Worm (Caenorhabditis elegans): ENCODE measurements around the gene R02F11.1.

The R02F11.1 gene

ce11 chrV:4800794-4801193, at the start of gene R02F11.1:
Gene R02F11.1 (plus strand): TSS chrV:4801094.
- no peak for TF ChIP-seq pha-4 (tag; optimal IDR thresholded peaks at IDR 0.05)
- TF ChIP-seq blmp-1 (tag; optimal IDR thresholded peaks at IDR 0.05): no peak
- TF ChIP-seq snpc-4 (tag; optimal IDR thresholded peaks at IDR 0.05): no peak

ce11 chrV:4754123-4754522, 46.8 kb upstream of the R02F11.1 start, which contains the start of gene hil-4:
Gene hil-4 (plus strand): TSS chrV:4754313.
- no peak for TF ChIP-seq nhr-12 (tag; optimal IDR thresholded peaks at IDR 0.05)
- TF ChIP-seq zip-8 (tag; optimal IDR thresholded peaks at IDR 0.05): no peak
- no peak for TF ChIP-seq ceh-39 (tag; optimal IDR thresholded peaks at IDR 0.05)
- no peak for TF ChIP-seq unc-39 (tag; optimal IDR thresholded peaks at IDR 0.05)
- TF ChIP-seq unc-120 (tag; optimal IDR thresholded peaks at IDR 0.05; ENCODE audit: poor library complexity, severe bottlenecking): no peak
- TF ChIP-seq ces-1 (GFP tag; optimal IDR thresholded peaks at IDR 0.05): no peak
- TF ChIP-seq ham-2 (GFP tag; optimal IDR thresholded peaks at IDR 0.05): no peak
- no peak for TF ChIP-seq lsy-2 (tag; optimal IDR thresholded peaks at IDR 0.05)
- TF ChIP-seq elt-3 (tag; optimal IDR thresholded peaks at IDR 0.05): no peak
- no peak for TF ChIP-seq bed-3 (GFP tag; optimal IDR thresholded peaks at IDR 0.05)
- TF ChIP-seq snpc-4 (tag; optimal IDR thresholded peaks at IDR 0.05): no peak
- no peak for TF ChIP-seq ztf-11 (tag; optimal IDR thresholded peaks at IDR 0.05)

ce11 chrV:4754684-4755211, 46.1 kb upstream of the R02F11.1 start:
- TF ChIP-seq ztf-11 (tag; optimal IDR thresholded peaks at IDR 0.05) (no peak), drap-1 (GFP tag; optimal IDR thresholded peaks at IDR 0.05) (no peak), lin-13 (tag; optimal IDR thresholded peaks at IDR 0.05) (no peak), nhr-2 (tag; optimal IDR thresholded peaks at IDR 0.05) (no peak), ces-1 (GFP tag; optimal IDR thresholded peaks at IDR 0.05) (no peak), ceh-39 (tag; optimal IDR thresholded peaks at IDR 0.05) (no peak)

- TF ChIP-seq nhr-12 (tag; optimal IDR thresholded peaks at IDR 0.05): no peak
- no peak for TF ChIP-seq nhr-237 (tag; optimal IDR thresholded peaks at IDR 0.05)
- no peak for TF ChIP-seq blmp-1 (tag; optimal IDR thresholded peaks at IDR 0.05)
- TF ChIP-seq ham-2 (GFP tag; optimal IDR thresholded peaks at IDR 0.05): no peak
- TF ChIP-seq mep-1 (tag; optimal IDR thresholded peaks at IDR 0.05): no peak
- TF ChIP-seq tbx-8 (GFP tag; optimal IDR thresholded peaks at IDR 0.05): no peak
- no peak for TF ChIP-seq nhr-28 (tag; optimal IDR thresholded peaks at IDR 0.05)
- no peak for TF ChIP-seq cnd-1 (tag; optimal IDR thresholded peaks at IDR 0.05)
- TF ChIP-seq lsy-2 (tag; optimal IDR thresholded peaks at IDR 0.05): no peak
- no peak for TF ChIP-seq pha-4 (tag; optimal IDR thresholded peaks at IDR 0.05)
- no peak for TF ChIP-seq ceh-83 (GFP tag; optimal IDR thresholded peaks at IDR 0.05)
- TF ChIP-seq sptf-1 (tag; optimal IDR thresholded peaks at IDR 0.05): no peak
- no peak for TF ChIP-seq drap-1 (GFP tag; optimal IDR thresholded peaks at IDR 0.05)
- TF ChIP-seq bed-3 (GFP tag; optimal IDR thresholded peaks at IDR 0.05): no peak
- no peak for TF ChIP-seq zip-8 (tag; optimal IDR thresholded peaks at IDR 0.05)
- no peak for TF ChIP-seq hlh-1 (tag; optimal IDR thresholded peaks at IDR 0.05)
- TF ChIP-seq unc-62 (GFP tag; optimal IDR thresholded peaks at IDR 0.05): no peak
- no peak for TF ChIP-seq ztf-11 (tag; optimal IDR thresholded peaks at IDR 0.05)
Observed at ce11 chrV:4755308-4756029, 45.4 kb upstream of the R02F11.1 start, which contains the start of gene pgl-3. Gene pgl-3 (plus strand): TSS chrV:4755979.

ce11 chrV:4758019-4758418, 42.9 kb upstream of the R02F11.1 start:
- TF ChIP-seq tbx-8 (GFP tag; optimal IDR thresholded peaks at IDR 0.05) (no peak), mep-1 (tag; optimal IDR thresholded peaks at IDR 0.05) (no peak), blmp-1 (tag; optimal IDR thresholded peaks at IDR 0.05) (no peak), mls-2 (tag; optimal IDR thresholded peaks at IDR 0.05) (no peak), M03D4.4 (tag; optimal IDR thresholded peaks at IDR 0.05) (no peak), sptf-1 (tag; optimal IDR thresholded peaks at IDR 0.05) (no peak), nhr-12 (tag; optimal IDR thresholded peaks at IDR 0.05) (no peak), mab-5 (tag; optimal IDR thresholded peaks at IDR 0.05) (no peak), zip-8 (tag; optimal IDR thresholded peaks at IDR 0.05) (no peak), unc-120 (tag; optimal IDR thresholded peaks at IDR 0.05; ENCODE audit: poor library complexity, severe bottlenecking) (no peak), lin-13 (tag; optimal IDR thresholded peaks at IDR 0.05) (no peak), nhr-28 (tag; optimal IDR thresholded peaks at IDR 0.05) (no peak), ham-2 (GFP tag; optimal IDR thresholded peaks at IDR 0.05) (no peak), ceh-83 (GFP tag; optimal IDR thresholded peaks at IDR 0.05) (no peak), sem-2 (GFP tag; optimal IDR thresholded peaks at IDR 0.05) (no peak), unc-39 (tag; optimal IDR thresholded peaks at IDR 0.05) (no peak), ces-1 (GFP tag; optimal IDR thresholded peaks at IDR 0.05) (no peak), hlh-1 (tag; optimal IDR thresholded peaks at IDR 0.05) (no peak), unc-62 (GFP tag; optimal IDR thresholded peaks at IDR 0.05) (no peak), ceh-39 (tag; optimal IDR thresholded peaks at IDR 0.05) (no peak)
